Worm (Caenorhabditis elegans): ENCODE measurements around the gene ntr-2.

- TF ChIP-seq zfp-3 (GFP tag; conservative IDR thresholded peaks at IDR 0.05) (no peak), dpl-1 (GFP tag; optimal IDR thresholded peaks at IDR 0.05) (no peak), nhr-11 (tag; optimal IDR thresholded peaks at IDR 0.05) (no peak), F37D6.2 (tag; optimal IDR thresholded peaks at IDR 0.05) (no peak), ama-1 (optimal IDR thresholded peaks at IDR 0.05) (no peak)
Observed at ce11 chrX:14938188-14938587, 9.4 kb upstream of the ntr-2 start.
